Fruit fly (Drosophila melanogaster): ENCODE data around the gene strat.

strat gene

dm6 chr2L:8290653-8291233 is 29.4 kb upstream of the strat start (continued):
- TF ChIP-seq CG3726 (GFP tag; IDR thresholded peaks at IDR 0.05) = no peak
- no peak for TF ChIP-seq CG15073 (GFP tag; optimal IDR thresholded peaks at IDR 0.05)
- TF ChIP-seq Chrac-16 (GFP tag; optimal IDR thresholded peaks at IDR 0.05) = peak; percentile 8
- no peak for TF ChIP-seq CG15011 (GFP tag; optimal IDR thresholded peaks at IDR 0.05)
- TF ChIP-seq CG8478 (optimal IDR thresholded peaks at IDR 0.05) = no peak
- 0 out of 3 replicates have a peak, but pooled peaks have one; percentile 13 for TF ChIP-seq CG11456 (GFP tag; IDR thresholded peaks at IDR 0.05)
- no peak for TF ChIP-seq kah (GFP tag; optimal IDR thresholded peaks at IDR 0.05)
- no peak for TF ChIP-seq rib (GFP tag; IDR thresholded peaks at IDR 0.05)
- TF ChIP-seq repo (GFP tag; optimal IDR thresholded peaks at IDR 0.05) = no peak
- TF ChIP-seq CG6689 (GFP tag; IDR thresholded peaks at IDR 0.05) = peak; percentile 41; the same call in 1 of the 2 replicates
- TF ChIP-seq CG17612 (GFP tag; IDR thresholded peaks at IDR 0.05) = no peak
- no peak for TF ChIP-seq CG2129 (GFP tag; IDR thresholded peaks at IDR 0.05; ENCODE audit: partially characterized antibody)
- peak; percentile 15 for TF ChIP-seq CG17385 (GFP tag; optimal IDR thresholded peaks at IDR 0.05)
- TF ChIP-seq prd (optimal IDR thresholded peaks at IDR 0.05) = no peak
- TF ChIP-seq prd (GFP tag; IDR thresholded peaks at IDR 0.05) = peak; percentile 41; the same call in 1 of the 3 replicates
- peak; percentile 88 for TF ChIP-seq Ets65A (GFP tag)
- no peak for TF ChIP-seq Gsc (GFP tag; IDR thresholded peaks at IDR 0.05)
- TF ChIP-seq nmo (GFP tag; optimal IDR thresholded peaks at IDR 0.05) = peak; percentile 15
- 0 out of 2 replicates have a peak, but pooled peaks have one; percentile 28 for TF ChIP-seq ranshi (GFP tag; IDR thresholded peaks at IDR 0.05)
- no peak for TF ChIP-seq Neu2 (GFP tag; optimal IDR thresholded peaks at IDR 0.05; ENCODE audit: borderline replicate concordance)
- TF ChIP-seq Spps (tag; optimal IDR thresholded peaks at IDR 0.05) = no peak
- no peak for TF ChIP-seq Aef1 (GFP tag; IDR thresholded peaks at IDR 0.05)
- TF ChIP-seq grau (tag; optimal IDR thresholded peaks at IDR 0.05) = peak; percentile 76
- TF ChIP-seq Sox102F (GFP tag; optimal IDR thresholded peaks at IDR 0.05) = peak; percentile 34
- no peak for TF ChIP-seq wor (GFP tag; IDR thresholded peaks at IDR 0.05)
- TF ChIP-seq CG34422 (GFP tag; IDR thresholded peaks at IDR 0.05) = 0 out of 3 replicates have a peak, but pooled peaks have one; percentile 43
- TF ChIP-seq hkb (optimal IDR thresholded peaks at IDR 0.05) = no peak
- TF ChIP-seq hkb (GFP tag; IDR thresholded peaks at IDR 0.05) = peak; percentile 23; the same call in 1 of the 2 replicates
- peak; percentile 26 for TF ChIP-seq CG18262 (tag; optimal IDR thresholded peaks at IDR 0.05)
- peak; percentile 66 for TF ChIP-seq lbe (GFP tag; optimal IDR thresholded peaks at IDR 0.05)
- peak; percentile 15 for TF ChIP-seq Blimp-1 (GFP tag; optimal IDR thresholded peaks at IDR 0.05)
- no peak for TF ChIP-seq CG12071 (GFP tag; optimal IDR thresholded peaks at IDR 0.05)
- 0 out of 3 replicates have a peak, but pooled peaks have one; percentile 62 for TF ChIP-seq CG2199 (GFP tag; IDR thresholded peaks at IDR 0.05)
- TF ChIP-seq fd64A (GFP tag; optimal IDR thresholded peaks at IDR 0.05) = no peak
- TF ChIP-seq Bdp1 (GFP tag; optimal IDR thresholded peaks at IDR 0.05) = peak; percentile 67
- peak; percentile 15 for TF ChIP-seq Xbp1 (GFP tag; optimal IDR thresholded peaks at IDR 0.05)
- TF ChIP-seq onecut (GFP tag; IDR thresholded peaks at IDR 0.05) = 0 out of 2 replicates have a peak, but pooled peaks have one; percentile 39
- TF ChIP-seq dysf (GFP tag; IDR thresholded peaks at IDR 0.05) = 0 out of 3 replicates have a peak, but pooled peaks have one; percentile 45
- TF ChIP-seq lola (GFP tag; optimal IDR thresholded peaks at IDR 0.05) = peak in 1 of 3 experiments; percentile 12
- no peak for TF ChIP-seq MESR4 (GFP tag; optimal IDR thresholded peaks at IDR 0.05)
- no peak for TF ChIP-seq CG15479 (GFP tag; optimal IDR thresholded peaks at IDR 0.05)
- TF ChIP-seq gem (tag; optimal IDR thresholded peaks at IDR 0.05) = peak; percentile 27
- peak; percentile 77 for TF ChIP-seq Med (GFP tag)
- no peak for TF ChIP-seq CG6272 (GFP tag; IDR thresholded peaks at IDR 0.05)
- TF ChIP-seq CG10979 (tag; optimal IDR thresholded peaks at IDR 0.05) = peak; percentile 39
- TF ChIP-seq tap (tag; optimal IDR thresholded peaks at IDR 0.05) = no peak
- peak; percentile 8 for TF ChIP-seq PHDP (tag; optimal IDR thresholded peaks at IDR 0.05)
- peak; percentile 10 for TF ChIP-seq Oli (tag; optimal IDR thresholded peaks at IDR 0.05)
- no peak for TF ChIP-seq CG14667 (GFP tag; IDR thresholded peaks at IDR 0.05)
- peak; percentile 27 for TF ChIP-seq phol (tag; optimal IDR thresholded peaks at IDR 0.05)

Measured in whole organism, embryonic.